Worm (Caenorhabditis elegans): ENCODE results near the gene frh-1.

- TF ChIP-seq ama-1 (optimal IDR thresholded peaks at IDR 0.05) (no peak), ceh-13 (GFP tag; optimal IDR thresholded peaks at IDR 0.05) (no peak), tbx-11 (GFP tag; IDR thresholded peaks at IDR 0.05) (no peak), aly-1 (tag; optimal IDR thresholded peaks at IDR 0.05) (no peak), pes-1 (GFP tag; IDR thresholded peaks at IDR 0.05) (no peak), hmbx-1 (tag; optimal IDR thresholded peaks at IDR 0.05) (no peak), flt-1 (GFP tag; IDR thresholded peaks at IDR 0.05) (no peak), tra-4 (tag; optimal IDR thresholded peaks at IDR 0.05) (no peak), F13C5.2 (tag; optimal IDR thresholded peaks at IDR 0.05) (no peak), ceh-36 (tag; optimal IDR thresholded peaks at IDR 0.05) (no peak), hmg-4 (GFP tag; optimal IDR thresholded peaks at IDR 0.05) (no peak), sea-1 (GFP tag; conservative IDR thresholded peaks at IDR 0.05) (no peak)
These were observed 16.8 kb downstream of the frh-1 start for ce11 chrII:5933962-5934422.
